Worm (Caenorhabditis elegans) whole organism, L2 larva: ENCODE results near the gene gst-32.

Experiments
- nhr-12 ChIP-seq: fragments of 150-350 bp; optimal IDR thresholded peaks from 2 replicates; lab custom pipeline; 2014; ENCODE audit warnings: missing biosample characterization, missing genetic modification characterization
- nhr-6 ChIP-seq: fragments of 150-350 bp; optimal IDR thresholded peaks from 2 replicates; lab custom pipeline; 2014; ENCODE audit warnings: missing biosample characterization, missing genetic modification characterization
- unc-39 ChIP-seq: fragments of 150-350 bp; optimal IDR thresholded peaks from 2 replicates; lab custom pipeline; 2014; ENCODE audit warnings: missing biosample characterization, missing genetic modification characterization
- unc-62 ChIP-seq: fragments of 150-350 bp; optimal IDR thresholded peaks from 2 replicates; lab custom pipeline; 2014; ENCODE audit warnings: missing biosample characterization, missing genetic modification reagents, missing genetic modification characterization

DNA sequence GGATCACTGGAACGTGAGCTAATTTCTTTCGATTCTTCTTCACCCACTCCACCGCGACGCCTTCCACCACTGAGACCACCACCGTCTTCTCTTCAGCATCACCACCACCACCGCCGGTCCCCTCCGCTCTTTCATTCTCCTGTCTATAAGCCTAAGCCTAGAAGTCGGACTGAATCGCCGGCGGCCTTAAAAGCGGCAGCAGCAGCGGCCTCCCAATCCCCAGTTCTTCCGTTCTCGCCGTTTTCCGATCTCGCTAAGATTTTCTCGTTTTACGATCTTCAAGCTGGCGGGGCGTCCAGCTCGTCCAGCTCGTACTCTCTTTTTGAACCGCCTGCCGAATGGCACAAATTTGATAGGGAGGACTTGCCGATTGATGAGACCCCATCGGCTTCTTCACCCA lies 47.8 kb upstream of the gst-32 start:
- TF ChIP-seq nhr-6 (tag; lab: Kevin White, UChicago) (no peak), unc-39 (no peak), unc-62 (GFP tag; lab: Kevin White, UChicago) (no peak), nhr-12 (tag; lab: Kevin White, UChicago) (no peak)
